Worm (Caenorhabditis elegans): ENCODE results near the gene F42G4.5.

Gene F42G4.5

DNA sequence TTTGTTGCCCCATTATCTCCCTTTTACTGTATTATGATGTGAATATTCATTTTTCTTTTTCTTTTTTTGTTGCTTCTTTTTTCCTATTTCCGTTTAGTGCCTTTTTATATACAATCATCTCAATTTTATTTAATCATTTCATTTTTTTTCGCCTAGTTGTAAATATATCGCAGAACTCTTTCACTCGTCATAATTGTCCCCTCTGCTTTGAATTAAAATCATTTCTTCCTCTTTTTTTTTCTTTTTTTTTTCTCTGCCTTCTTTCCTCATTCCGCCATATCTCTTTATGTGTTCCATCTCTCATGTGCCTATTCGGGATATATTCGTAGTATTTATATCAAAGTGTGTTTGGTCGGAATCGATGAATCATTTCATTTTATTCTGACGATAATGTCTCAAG, 17.8 kb downstream of the F42G4.5 start, which contains the start of gene Y81G3A.4:
Gene Y81G3A.4 (plus strand): TSS at position 301 of the 400 bp plus-strand sequence.
- TF ChIP-seq B0310.2 (tag; optimal IDR thresholded peaks at IDR 0.05), result no peak
- no peak for TF ChIP-seq ama-1 (optimal IDR thresholded peaks at IDR 0.05)
- no peak for TF ChIP-seq pes-1 (GFP tag; IDR thresholded peaks at IDR 0.05)
- no peak for TF ChIP-seq tbx-11 (GFP tag; IDR thresholded peaks at IDR 0.05)
- no peak for TF ChIP-seq aly-1 (tag; optimal IDR thresholded peaks at IDR 0.05)
- TF ChIP-seq hmbx-1 (tag; optimal IDR thresholded peaks at IDR 0.05), result no peak
- no peak for TF ChIP-seq hmg-4 (GFP tag; optimal IDR thresholded peaks at IDR 0.05)
- no peak for TF ChIP-seq F13C5.2 (tag; optimal IDR thresholded peaks at IDR 0.05)
- no peak for TF ChIP-seq ceh-36 (tag; optimal IDR thresholded peaks at IDR 0.05)
- no peak for TF ChIP-seq ets-7 (tag; optimal IDR thresholded peaks at IDR 0.05)
- TF ChIP-seq tbx-37 (GFP tag; conservative IDR thresholded peaks at IDR 0.05), result no peak
- no peak for TF ChIP-seq flt-1 (GFP tag; IDR thresholded peaks at IDR 0.05)

DNA sequence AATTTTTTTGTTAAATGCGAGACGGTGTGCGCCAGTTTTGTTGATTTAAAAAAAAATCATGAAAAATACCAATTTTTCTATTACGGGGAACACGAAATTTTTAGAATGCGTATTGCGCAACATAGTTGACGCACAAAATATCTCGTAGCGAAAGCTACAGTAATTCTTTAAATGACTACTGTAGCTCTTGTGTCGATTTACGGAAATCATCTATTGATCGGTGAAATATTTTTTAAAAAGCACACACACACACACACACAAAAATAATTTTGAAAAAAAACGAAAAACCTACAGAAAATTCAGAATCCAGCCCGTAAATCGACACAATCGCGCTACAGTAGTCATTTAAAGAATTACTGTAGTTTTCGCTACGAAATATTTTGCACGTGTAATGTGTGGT, 18.6 kb downstream of the F42G4.5 start:
- TF ChIP-seq tbx-37 (GFP tag; conservative IDR thresholded peaks at IDR 0.05), result no peak
- TF ChIP-seq ama-1 (optimal IDR thresholded peaks at IDR 0.05), result no peak
- no peak for TF ChIP-seq F13C5.2 (tag; optimal IDR thresholded peaks at IDR 0.05)
- no peak for TF ChIP-seq tra-4 (tag; optimal IDR thresholded peaks at IDR 0.05)

DNA sequence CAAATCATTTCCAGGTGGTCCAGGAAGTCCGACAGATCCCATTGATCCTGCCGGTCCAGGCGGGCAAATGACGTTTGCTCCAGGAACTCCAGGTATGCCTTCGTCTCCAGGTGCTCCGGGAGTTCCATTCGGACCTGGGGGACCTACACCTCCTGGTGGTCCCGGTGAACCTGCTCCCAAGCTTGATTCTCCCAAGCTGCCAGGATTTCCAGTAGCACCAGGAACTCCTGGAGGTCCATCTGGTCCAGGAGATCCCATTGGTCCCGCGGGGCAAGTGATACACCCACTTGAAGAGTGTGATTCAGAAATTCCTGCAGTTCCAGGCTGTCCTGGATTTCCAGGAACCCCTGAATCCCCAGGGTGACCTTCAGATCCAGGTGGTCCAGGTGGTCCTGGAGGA, 23.1 kb downstream of the F42G4.5 start:
- TF ChIP-seq flt-1 (GFP tag; IDR thresholded peaks at IDR 0.05) (no peak), hnd-1 (tag; optimal IDR thresholded peaks at IDR 0.05) (no peak), tbx-37 (GFP tag; conservative IDR thresholded peaks at IDR 0.05) (no peak), aly-1 (tag; optimal IDR thresholded peaks at IDR 0.05) (no peak), sea-1 (GFP tag; conservative IDR thresholded peaks at IDR 0.05) (no peak), F13C5.2 (tag; optimal IDR thresholded peaks at IDR 0.05) (no peak)

DNA sequence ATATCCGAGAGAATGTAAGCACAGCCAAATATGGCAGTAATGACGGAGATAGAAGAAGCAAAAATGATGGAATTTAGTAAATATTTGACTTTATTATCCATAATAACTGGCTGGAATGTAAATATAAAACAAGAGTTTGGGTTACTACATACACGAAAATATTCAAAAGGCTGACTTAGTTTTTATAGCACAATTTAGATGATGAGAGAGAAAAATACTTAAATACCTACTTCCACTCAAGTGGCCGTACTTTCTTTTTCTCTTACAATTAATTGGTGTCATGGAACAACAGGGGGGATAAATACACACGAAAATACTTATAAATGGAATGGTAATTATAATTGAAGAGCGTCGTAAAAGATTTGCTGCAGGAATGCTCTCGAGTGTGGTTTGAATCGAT, 24.9 kb downstream of the F42G4.5 start, which contains the start of gene col-86:
Gene col-86 (minus strand): TSS at position 101 of the 400 bp plus-strand sequence.
- no peak for TF ChIP-seq B0310.2 (tag; optimal IDR thresholded peaks at IDR 0.05)

DNA sequence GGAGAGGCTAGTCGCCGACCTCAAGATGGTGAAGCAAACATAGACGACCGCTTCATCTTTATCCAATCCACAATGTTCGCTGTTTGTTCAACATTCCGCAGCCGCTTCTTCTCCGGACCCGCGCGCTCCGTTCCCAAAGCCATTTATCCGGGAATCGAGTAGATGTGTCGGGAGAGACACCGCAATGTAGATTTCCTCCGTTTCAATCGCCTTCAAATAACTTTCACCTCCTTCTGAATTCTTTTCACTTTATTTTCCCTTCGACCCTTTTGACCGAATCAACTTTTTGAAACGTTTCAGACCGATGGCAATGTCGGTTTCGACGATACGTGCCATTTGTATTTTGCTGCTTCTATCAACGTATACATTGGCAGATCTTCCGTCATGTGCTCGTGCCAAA, 34.4 kb downstream of the F42G4.5 start, which contains the start of gene pqn-32:
Gene pqn-32 (plus strand): TSS at position 301 of the 400 bp plus-strand sequence.
- no peak for TF ChIP-seq ets-7 (tag; optimal IDR thresholded peaks at IDR 0.05)
- TF ChIP-seq ceh-13 (GFP tag; optimal IDR thresholded peaks at IDR 0.05), result no peak
- no peak for TF ChIP-seq aly-1 (tag; optimal IDR thresholded peaks at IDR 0.05)
- no peak for TF ChIP-seq hnd-1 (tag; optimal IDR thresholded peaks at IDR 0.05)
- TF ChIP-seq tra-4 (tag; optimal IDR thresholded peaks at IDR 0.05), result no peak
- no peak for TF ChIP-seq scrt-1 (GFP tag; IDR thresholded peaks at IDR 0.05)
- TF ChIP-seq hmg-4 (GFP tag; optimal IDR thresholded peaks at IDR 0.05), result no peak
- TF ChIP-seq pes-1 (GFP tag; IDR thresholded peaks at IDR 0.05), result no peak
- TF ChIP-seq hmbx-1 (tag; optimal IDR thresholded peaks at IDR 0.05), result no peak
- TF ChIP-seq sea-1 (GFP tag; conservative IDR thresholded peaks at IDR 0.05), result no peak
- no peak for TF ChIP-seq B0310.2 (tag; optimal IDR thresholded peaks at IDR 0.05)
- no peak for TF ChIP-seq ama-1 (optimal IDR thresholded peaks at IDR 0.05)
- TF ChIP-seq ceh-36 (tag; optimal IDR thresholded peaks at IDR 0.05), result no peak
- TF ChIP-seq flt-1 (GFP tag; IDR thresholded peaks at IDR 0.05), result no peak
- no peak for TF ChIP-seq tbx-37 (GFP tag; conservative IDR thresholded peaks at IDR 0.05)
- no peak for TF ChIP-seq F13C5.2 (tag; optimal IDR thresholded peaks at IDR 0.05)
- no peak for TF ChIP-seq tbx-11 (GFP tag; IDR thresholded peaks at IDR 0.05)

DNA sequence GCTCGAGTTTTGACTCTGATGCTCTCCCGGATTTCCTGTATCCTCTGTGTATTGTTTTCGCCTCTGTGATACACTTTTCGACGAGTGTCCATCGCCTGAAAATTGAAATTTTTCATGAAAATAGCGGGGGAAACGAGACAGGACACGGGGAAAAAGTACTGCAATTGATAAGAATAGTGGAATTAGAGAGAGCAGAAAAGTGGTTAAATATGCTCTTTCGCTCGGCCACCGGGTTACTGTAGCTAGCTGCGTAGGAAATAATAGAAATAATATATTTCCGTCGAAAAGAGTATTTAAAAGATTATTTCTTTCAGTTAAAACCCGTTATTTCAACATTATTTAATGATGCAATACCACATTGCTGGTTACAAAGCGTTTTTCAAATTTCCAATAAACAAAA, 43.4 kb downstream of the F42G4.5 start, which contains the start of gene rict-1:
Gene rict-1 (minus strand): TSS at position 101 of the 400 bp plus-strand sequence.
- TF ChIP-seq B0310.2 (tag; optimal IDR thresholded peaks at IDR 0.05) (no peak), ama-1 (optimal IDR thresholded peaks at IDR 0.05) (no peak), ceh-36 (tag; optimal IDR thresholded peaks at IDR 0.05) (no peak), hmbx-1 (tag; optimal IDR thresholded peaks at IDR 0.05) (no peak), flt-1 (GFP tag; IDR thresholded peaks at IDR 0.05) (no peak), scrt-1 (GFP tag; IDR thresholded peaks at IDR 0.05) (no peak), F13C5.2 (tag; optimal IDR thresholded peaks at IDR 0.05) (no peak), tra-4 (tag; optimal IDR thresholded peaks at IDR 0.05) (no peak), hmg-4 (GFP tag; optimal IDR thresholded peaks at IDR 0.05) (no peak), sea-1 (GFP tag; conservative IDR thresholded peaks at IDR 0.05) (no peak), hnd-1 (tag; optimal IDR thresholded peaks at IDR 0.05) (no peak), aly-1 (tag; optimal IDR thresholded peaks at IDR 0.05) (no peak), ets-7 (tag; optimal IDR thresholded peaks at IDR 0.05) (no peak), tbx-11 (GFP tag; IDR thresholded peaks at IDR 0.05) (no peak), tbx-37 (GFP tag; conservative IDR thresholded peaks at IDR 0.05) (no peak), ceh-13 (GFP tag; optimal IDR thresholded peaks at IDR 0.05) (no peak), pes-1 (GFP tag; IDR thresholded peaks at IDR 0.05) (no peak)

DNA sequence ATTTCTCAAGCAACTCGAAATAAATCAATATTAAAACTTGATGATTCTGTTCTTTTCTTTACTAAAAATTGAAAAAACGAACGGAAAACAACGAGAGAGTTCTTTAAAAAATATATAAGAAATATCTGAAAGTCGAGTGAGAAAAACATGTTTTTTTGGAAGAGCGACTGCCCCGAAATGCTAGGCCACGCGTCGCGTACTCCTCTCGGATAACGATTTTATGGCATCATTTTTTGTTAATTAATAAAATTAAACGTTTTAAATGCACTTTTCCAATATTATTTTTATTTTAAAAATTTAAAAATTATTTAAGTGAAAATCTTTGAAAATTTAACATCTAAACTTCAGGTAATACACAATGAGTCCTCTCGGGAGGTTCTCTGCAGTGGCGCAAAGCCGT, 43.9 kb downstream of the F42G4.5 start, which contains the start of gene gfm-1:
Gene gfm-1 (plus strand): TSS at position 349 of the 400 bp plus-strand sequence.
- no peak for TF ChIP-seq scrt-1 (GFP tag; IDR thresholded peaks at IDR 0.05)
- peak; percentile 65 for TF ChIP-seq pes-1 (GFP tag; IDR thresholded peaks at IDR 0.05)
- TF ChIP-seq ceh-13 (GFP tag; optimal IDR thresholded peaks at IDR 0.05), result peak; percentile 12
- TF ChIP-seq B0310.2 (tag; optimal IDR thresholded peaks at IDR 0.05), result no peak
- TF ChIP-seq ama-1 (optimal IDR thresholded peaks at IDR 0.05), result no peak
- no peak for TF ChIP-seq F13C5.2 (tag; optimal IDR thresholded peaks at IDR 0.05)
- no peak for TF ChIP-seq hmbx-1 (tag; optimal IDR thresholded peaks at IDR 0.05)
- no peak for TF ChIP-seq ceh-36 (tag; optimal IDR thresholded peaks at IDR 0.05)
- TF ChIP-seq aly-1 (tag; optimal IDR thresholded peaks at IDR 0.05), result no peak
- no peak for TF ChIP-seq tra-4 (tag; optimal IDR thresholded peaks at IDR 0.05)
- TF ChIP-seq ets-7 (tag; optimal IDR thresholded peaks at IDR 0.05), result no peak
- no peak for TF ChIP-seq hmg-4 (GFP tag; optimal IDR thresholded peaks at IDR 0.05)
- peak; percentile 69; the same call in 1 of the 2 replicates for TF ChIP-seq tbx-37 (GFP tag; conservative IDR thresholded peaks at IDR 0.05)
- TF ChIP-seq sea-1 (GFP tag; conservative IDR thresholded peaks at IDR 0.05), result no peak
- 0 out of 2 replicates have a peak, but pooled peaks have one; percentile 25 for TF ChIP-seq flt-1 (GFP tag; IDR thresholded peaks at IDR 0.05)
- TF ChIP-seq tbx-11 (GFP tag; IDR thresholded peaks at IDR 0.05), result no peak
- no peak for TF ChIP-seq hnd-1 (tag; optimal IDR thresholded peaks at IDR 0.05)

DNA sequence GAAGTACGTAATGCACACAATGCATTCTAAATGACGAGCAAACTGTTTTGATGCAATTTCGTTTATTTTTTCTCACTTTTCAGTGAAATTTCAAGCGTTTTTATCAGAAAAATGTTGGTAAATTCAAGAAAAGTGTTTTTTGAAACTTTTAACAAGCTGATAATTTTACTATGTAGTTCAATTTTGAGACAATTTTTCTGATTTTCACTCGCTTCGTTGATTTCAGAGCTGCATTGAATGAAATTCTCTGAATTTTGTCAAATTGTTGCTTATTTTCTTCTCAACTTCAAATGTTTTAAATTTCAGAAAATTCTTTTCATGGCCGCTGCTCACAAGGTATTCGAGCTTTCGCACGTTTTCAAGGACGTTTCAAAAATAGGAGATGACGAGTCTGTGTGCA, 49.4 kb downstream of the F42G4.5 start, which contains the start of gene bath-45:
Gene bath-45 (plus strand): TSS at position 301 of the 400 bp plus-strand sequence.
- TF ChIP-seq ets-7 (tag; optimal IDR thresholded peaks at IDR 0.05) (no peak), F13C5.2 (tag; optimal IDR thresholded peaks at IDR 0.05) (no peak), pes-1 (GFP tag; IDR thresholded peaks at IDR 0.05) (no peak), flt-1 (GFP tag; IDR thresholded peaks at IDR 0.05) (no peak), aly-1 (tag; optimal IDR thresholded peaks at IDR 0.05) (no peak), tbx-11 (GFP tag; IDR thresholded peaks at IDR 0.05) (no peak), ceh-13 (GFP tag; optimal IDR thresholded peaks at IDR 0.05) (no peak), tbx-37 (GFP tag; conservative IDR thresholded peaks at IDR 0.05) (no peak), hnd-1 (tag; optimal IDR thresholded peaks at IDR 0.05) (no peak), sea-1 (GFP tag; conservative IDR thresholded peaks at IDR 0.05) (no peak), hmg-4 (GFP tag; optimal IDR thresholded peaks at IDR 0.05) (no peak), ama-1 (optimal IDR thresholded peaks at IDR 0.05) (no peak), scrt-1 (GFP tag; IDR thresholded peaks at IDR 0.05) (no peak), ceh-36 (tag; optimal IDR thresholded peaks at IDR 0.05) (no peak), B0310.2 (tag; optimal IDR thresholded peaks at IDR 0.05) (no peak), tra-4 (tag; optimal IDR thresholded peaks at IDR 0.05) (no peak)

Measured in whole organism, early embryonic.